Fruit fly (Drosophila melanogaster) whole organism, embryonic: ENCODE measurements around the gene Atg18b.

Experiments used
- Adf1 ChIP-seq: fragments of 200-800 bp; sonication (Bioruptor generic); IDR thresholded peaks from 2 replicates; pipeline ENCODE4 v1.3.6; 2022; ENCODE audit warnings: missing biosample characterization, missing genetic modification characterization
- CG11723 ChIP-seq: fragments of 200-800 bp; sonication (Bioruptor generic); optimal IDR thresholded peaks from 2 replicates; lab custom pipeline; 2017; ENCODE audit warnings: missing biosample characterization, mild to moderate bottlenecking, missing genetic modification characterization
- CG12744 ChIP-seq: fragments of 200-800 bp; sonication (Bioruptor generic); optimal IDR thresholded peaks from 2 replicates; lab custom pipeline; 2016; ENCODE audit warnings: missing biosample characterization, missing genetic modification characterization
- CG12769 ChIP-seq: fragments of 200-800 bp; sonication (Bioruptor generic); optimal IDR thresholded peaks from 2 replicates; lab custom pipeline; 2019; ENCODE audit warnings: missing biosample characterization, mild to moderate bottlenecking, missing genetic modification characterization, moderate library complexity
- CG15073 ChIP-seq: fragments of 200-800 bp; sonication (Bioruptor generic); optimal IDR thresholded peaks from 2 replicates; lab custom pipeline; 2016; ENCODE audit warnings: missing biosample characterization, missing genetic modification characterization
- CG1529 ChIP-seq: fragments of 200-800 bp; sonication (Bioruptor generic); optimal IDR thresholded peaks from 3 replicates; lab custom pipeline; 2018; ENCODE audit warnings: missing biosample characterization, missing genetic modification characterization
- CG15514 ChIP-seq: fragments of 200-800 bp; sonication (Bioruptor generic); optimal IDR thresholded peaks from 3 replicates; lab custom pipeline; 2017; ENCODE audit warnings: missing biosample characterization, missing genetic modification characterization, mild to moderate bottlenecking, moderate library complexity, missing genetic modification reagents
- CG16779 ChIP-seq: fragments of 200-800 bp; sonication (Bioruptor generic); IDR thresholded peaks from 2 replicates; pipeline ENCODE4 v1.3.6; 2022; ENCODE audit warnings: missing biosample characterization, missing genetic modification characterization
- CG18262 ChIP-seq: fragments of 200-800 bp; optimal IDR thresholded peaks from 3 replicates; lab custom pipeline; 2019; ENCODE audit warnings: missing biosample characterization, mild to moderate bottlenecking, missing genetic modification characterization, moderate library complexity
- CG18764 ChIP-seq: fragments of 200-800 bp; sonication (Bioruptor generic); optimal IDR thresholded peaks from 3 replicates; lab custom pipeline; 2016; ENCODE audit warnings: missing biosample characterization, missing genetic modification characterization
- CG2129 ChIP-seq: fragments of 200-800 bp; sonication (Bioruptor generic); IDR thresholded peaks from 2 replicates; pipeline ENCODE4 v1.3.6; 2022; ENCODE audit warnings: missing biosample characterization, missing genetic modification characterization; ENCODE audit not compliant: partially characterized antibody
- CG2202 ChIP-seq: fragments of 200-800 bp; sonication (Bioruptor generic); optimal IDR thresholded peaks from 2 replicates; lab custom pipeline; 2018; ENCODE audit warnings: missing biosample characterization, mild to moderate bottlenecking, missing genetic modification characterization
- CG31441 ChIP-seq: fragments of 200-800 bp; sonication (Bioruptor generic); IDR thresholded peaks from 2 replicates; pipeline ENCODE4 v1.3.6; 2022; ENCODE audit warnings: missing biosample characterization, missing genetic modification characterization
- CG32532 ChIP-seq: fragments of 200-800 bp; sonication (Bioruptor generic); IDR thresholded peaks from 2 replicates; pipeline ENCODE4 v1.3.6; 2022; ENCODE audit warnings: missing biosample characterization, missing genetic modification characterization
- CG32772 ChIP-seq: fragments of 200-800 bp; sonication (Bioruptor generic); IDR thresholded peaks from 2 replicates; pipeline ENCODE4 v1.3.6; 2022; ENCODE audit warnings: missing biosample characterization, missing genetic modification characterization
- CG34224 ChIP-seq: fragments of 200-800 bp; sonication (Bioruptor generic); IDR thresholded peaks from 3 replicates; pipeline ENCODE4 v1.3.6; 2022; ENCODE audit warnings: missing biosample characterization, missing genetic modification characterization; ENCODE audit not compliant: partially characterized antibody
- CG34422 ChIP-seq: fragments of 200-800 bp; sonication (Bioruptor generic); IDR thresholded peaks from 3 replicates; pipeline ENCODE4 v1.3.6; 2022; ENCODE audit warnings: missing biosample characterization, missing genetic modification characterization
- CG3838 ChIP-seq: fragments of 200-800 bp; sonication (Bioruptor generic); optimal IDR thresholded peaks from 3 replicates; lab custom pipeline; 2016; ENCODE audit warnings: missing biosample characterization, missing genetic modification characterization
- CG4282 ChIP-seq: fragments of 200-800 bp; sonication (Bioruptor generic); optimal IDR thresholded peaks from 2 replicates; lab custom pipeline; 2016; ENCODE audit warnings: missing biosample characterization, missing genetic modification characterization
- CG4404 ChIP-seq: fragments of 200-800 bp; sonication (Bioruptor generic); IDR thresholded peaks from 2 replicates; pipeline ENCODE4 v1.3.6; 2022; ENCODE audit warnings: missing biosample characterization, missing genetic modification characterization
- CG4730 ChIP-seq: fragments of 200-800 bp; sonication (Bioruptor generic); IDR thresholded peaks from 2 replicates; pipeline ENCODE4 v1.3.6; 2022; ENCODE audit warnings: missing biosample characterization, missing genetic modification characterization
- CG4820 ChIP-seq: fragments of 200-800 bp; sonication (Bioruptor generic); optimal IDR thresholded peaks from 3 replicates; lab custom pipeline; 2016; ENCODE audit warnings: missing biosample characterization, missing genetic modification characterization
- CG5180 ChIP-seq: fragments of 200-800 bp; sonication (Bioruptor generic); optimal IDR thresholded peaks from 3 replicates; lab custom pipeline; 2017; ENCODE audit warnings: missing biosample characterization, missing genetic modification characterization, mild to moderate bottlenecking, moderate library complexity, missing genetic modification reagents
- CG6813 ChIP-seq: fragments of 200-800 bp; sonication (Bioruptor generic); optimal IDR thresholded peaks from 2 replicates; lab custom pipeline; 2017; ENCODE audit warnings: missing biosample characterization, missing genetic modification characterization, mild to moderate bottlenecking, moderate library complexity, missing genetic modification reagents
- CG6854 ChIP-seq: fragments of 200-800 bp; sonication (Bioruptor generic); optimal IDR thresholded peaks from 3 replicates; lab custom pipeline; 2017; ENCODE audit warnings: missing biosample characterization, mild to moderate bottlenecking, missing genetic modification characterization
- D19A ChIP-seq: fragments of 200-800 bp; optimal IDR thresholded peaks from 3 replicates; lab custom pipeline; 2019; ENCODE audit warnings: missing biosample characterization, mild to moderate bottlenecking, missing genetic modification characterization, moderate library complexity
- Dfd ChIP-seq, 2 experiments: fragments of >200 bp; optimal IDR thresholded peaks; 2 replicates each; lab custom pipeline; 2017; ENCODE audit warnings: missing biosample characterization in 2 of 2, missing genetic modification characterization in 2 of 2
- Dp ChIP-seq: fragments of 200-800 bp; sonication (Bioruptor generic); optimal IDR thresholded peaks from 2 replicates; lab custom pipeline; 2018; ENCODE audit warnings: missing biosample characterization, mild to moderate bottlenecking, missing genetic modification characterization, moderate library complexity
- HLH4C ChIP-seq: fragments of 200-800 bp; sonication (Bioruptor generic); IDR thresholded peaks from 3 replicates; pipeline ENCODE4 v1.3.6; 2022; ENCODE audit warnings: missing biosample characterization, missing genetic modification characterization; ENCODE audit not compliant: partially characterized antibody
- Neu2 ChIP-seq: fragments of 200-800 bp; sonication (Bioruptor generic); optimal IDR thresholded peaks from 3 replicates; lab custom pipeline; 2016; ENCODE audit warnings: missing biosample characterization, missing genetic modification characterization, borderline replicate concordance
- Nf-YB ChIP-seq: fragments of 200-800 bp; sonication (Bioruptor generic); optimal IDR thresholded peaks from 3 replicates; lab custom pipeline; 2019; ENCODE audit warnings: missing biosample characterization, mild to moderate bottlenecking, missing genetic modification characterization, moderate library complexity
- Opbp ChIP-seq: fragments of 200-800 bp; sonication (Bioruptor generic); IDR thresholded peaks from 3 replicates; pipeline ENCODE4 v1.3.6; 2022; ENCODE audit warnings: missing biosample characterization, missing genetic modification characterization; ENCODE audit not compliant: partially characterized antibody
- ara ChIP-seq: fragments of 200-800 bp; sonication (Bioruptor generic); IDR thresholded peaks from 2 replicates; pipeline ENCODE4 v1.3.6; 2022; ENCODE audit warnings: missing biosample characterization, missing genetic modification characterization
- az2 ChIP-seq: fragments of 200-800 bp; sonication (Bioruptor generic); optimal IDR thresholded peaks from 3 replicates; lab custom pipeline; 2016; ENCODE audit warnings: missing biosample characterization, missing genetic modification characterization
- eve ChIP-seq, 2 experiments: fragments of >200 bp; optimal IDR thresholded peaks; 2 replicates each; lab custom pipeline; 2017; ENCODE audit warnings: missing biosample characterization in 2 of 2, missing genetic modification characterization in 2 of 2
- fd102C ChIP-seq: fragments of 200-800 bp; sonication (Bioruptor generic); optimal IDR thresholded peaks from 2 replicates; lab custom pipeline; 2018; ENCODE audit warnings: missing biosample characterization, mild to moderate bottlenecking, missing genetic modification characterization, moderate library complexity
- fru ChIP-seq: fragments of >200 bp; optimal IDR thresholded peaks from 2 replicates; lab custom pipeline; 2017
- ftz-f1 ChIP-seq: fragments of 200-800 bp; sonication (Bioruptor generic); optimal IDR thresholded peaks from 2 replicates; lab custom pipeline; 2016; ENCODE audit warnings: missing biosample characterization, missing genetic modification characterization
- gcm2 ChIP-seq: fragments of 200-800 bp; sonication (Bioruptor generic); optimal IDR thresholded peaks from 2 replicates; lab custom pipeline; 2016; ENCODE audit warnings: missing biosample characterization, missing genetic modification characterization
- grau ChIP-seq: fragments of 200-800 bp; optimal IDR thresholded peaks from 3 replicates; lab custom pipeline; 2019; ENCODE audit warnings: missing biosample characterization, mild to moderate bottlenecking, missing genetic modification characterization, moderate library complexity
- hth ChIP-seq: fragments of >200 bp; optimal IDR thresholded peaks from 2 replicates; lab custom pipeline; 2017; ENCODE audit warnings: inconsistent platforms
- kah ChIP-seq: fragments of 200-800 bp; sonication (Bioruptor generic); optimal IDR thresholded peaks from 2 replicates; lab custom pipeline; 2018; ENCODE audit warnings: missing biosample characterization, mild to moderate bottlenecking, missing genetic modification characterization
- mam ChIP-seq: fragments of 200-800 bp; sonication (Bioruptor generic); optimal IDR thresholded peaks from 3 replicates; lab custom pipeline; 2016; ENCODE audit warnings: missing biosample characterization, missing genetic modification characterization
- nau ChIP-seq: fragments of 200-800 bp; sonication (Bioruptor generic); optimal IDR thresholded peaks from 3 replicates; lab custom pipeline; 2017; ENCODE audit warnings: missing biosample characterization, mild to moderate bottlenecking, missing genetic modification characterization, missing genetic modification reagents
- nmo ChIP-seq: fragments of 200-800 bp; sonication (Bioruptor generic); optimal IDR thresholded peaks from 2 replicates; lab custom pipeline; 2018; ENCODE audit warnings: missing biosample characterization, mild to moderate bottlenecking, missing genetic modification characterization, moderate library complexity
- p53 ChIP-seq: fragments of 200-800 bp; sonication (Bioruptor generic); optimal IDR thresholded peaks from 2 replicates; lab custom pipeline; 2016; ENCODE audit warnings: missing biosample characterization, missing genetic modification characterization
- pum ChIP-seq: fragments of 200-800 bp; sonication (Bioruptor generic); optimal IDR thresholded peaks from 2 replicates; lab custom pipeline; 2016; ENCODE audit warnings: missing biosample characterization, missing genetic modification characterization
- sens ChIP-seq: fragments of 200-800 bp; sonication (Bioruptor generic); peaks from one replicate; lab custom pipeline; 2016; ENCODE audit warnings: missing biosample characterization, missing genetic modification characterization
- so ChIP-seq: fragments of 200-800 bp; sonication (Bioruptor generic); IDR thresholded peaks from 3 replicates; pipeline ENCODE4 v1.3.6; 2022; ENCODE audit warnings: missing biosample characterization, missing genetic modification characterization
- tgo ChIP-seq: fragments of 200-800 bp; sonication (Bioruptor generic); IDR thresholded peaks from 3 replicates; pipeline ENCODE4 v1.3.6; 2022; ENCODE audit warnings: missing biosample characterization, missing genetic modification characterization
- vnd ChIP-seq: fragments of 200-800 bp; sonication (Bioruptor generic); IDR thresholded peaks from 3 replicates; pipeline ENCODE4 v1.3.6; 2022; ENCODE audit warnings: missing biosample characterization, missing genetic modification characterization; ENCODE audit not compliant: partially characterized antibody

The Atg18b gene

dm6 chr2L:21214961-21215362 is 5.4 kb downstream of the Atg18b start (continued):
- TF ChIP-seq D19A (peak; percentile 29), Dfd (GFP tag; optimal IDR thresholded peaks at IDR 0.05; lab: Kevin White, UChicago) (no peak), CG18262 (no peak), CG2129 (GFP tag; lab: Robert Waterston, UW) (no peak), CG3838 (no peak), fru (lab: Kevin White, UChicago) (no peak), CG34224 (GFP tag; lab: Robert Waterston, UW) (0 out of 3 replicates have a peak, but pooled peaks have one; percentile 37), eve (GFP tag; optimal IDR thresholded peaks at IDR 0.05; lab: Kevin White, UChicago) (no peak), CG4730 (GFP tag; lab: Robert Waterston, UW) (no peak), CG34422 (GFP tag; lab: Robert Waterston, UW) (no peak), so (0 out of 3 replicates have a peak, but pooled peaks have one; percentile 33), CG2202 (tag; lab: Kevin White, UChicago) (no peak), CG6813 (GFP tag; lab: Kevin White, UChicago) (no peak), CG15514 (GFP tag; lab: Kevin White, UChicago) (peak; percentile 36), CG15073 (no peak), tgo (GFP tag; lab: Robert Waterston, UW) (no peak; the same call in 2 of the 3 replicates), CG18764 (no peak), CG12769 (tag; lab: Kevin White, UChicago) (peak; percentile 52), ftz-f1 (no peak), CG12744 (GFP tag; lab: Kevin White, UChicago) (peak; percentile 10), gcm2 (GFP tag; lab: Kevin White, UChicago) (no peak), Dp (GFP tag; lab: Kevin White, UChicago) (no peak), fd102C (GFP tag; lab: Kevin White, UChicago) (peak; percentile 32), Opbp (GFP tag; lab: Robert Waterston, UW) (peak; percentile 73; the same call in 1 of the 3 replicates), sens (GFP tag; lab: Kevin White, UChicago) (peak; percentile 75), CG31441 (GFP tag; lab: Robert Waterston, UW) (no peak), CG4282 (peak; percentile 24), vnd (GFP tag; lab: Robert Waterston, UW) (no peak), grau (tag; lab: Kevin White, UChicago) (no peak), p53 (GFP tag; lab: Kevin White, UChicago) (no peak), CG11723 (GFP tag; lab: Kevin White, UChicago) (no peak), nau (GFP tag; lab: Kevin White, UChicago) (no peak), CG16779 (GFP tag; lab: Robert Waterston, UW) (0 out of 2 replicates have a peak, but pooled peaks have one; percentile 26), kah (GFP tag; lab: Kevin White, UChicago) (no peak), pum (GFP tag; lab: Kevin White, UChicago) (peak; percentile 13), Adf1 (GFP tag; lab: Robert Waterston, UW) (0 out of 2 replicates have a peak, but pooled peaks have one; percentile 15), nmo (GFP tag; lab: Kevin White, UChicago) (peak; percentile 5), az2 (GFP tag; lab: Kevin White, UChicago) (no peak), CG5180 (GFP tag; lab: Kevin White, UChicago) (no peak), CG32772 (GFP tag; lab: Robert Waterston, UW) (no peak), CG32532 (no peak; the same call in none of the 2 replicates), CG6854 (no peak), Nf-YB (GFP tag; lab: Kevin White, UChicago) (no peak), mam (peak; percentile 19), CG1529 (GFP tag; lab: Kevin White, UChicago) (peak; percentile 31), hth (lab: Kevin White, UChicago) (no peak), CG4820 (GFP tag; lab: Kevin White, UChicago) (peak; percentile 1), CG4404 (GFP tag; lab: Robert Waterston, UW) (no peak), ara (GFP tag; lab: Robert Waterston, UW) (peak; percentile 69; the same call in 1 of the 2 replicates), HLH4C (peak; percentile 29; the same call in 1 of the 3 replicates), Neu2 (GFP tag; lab: Kevin White, UChicago) (peak; percentile 2)
